Fruit fly (Drosophila melanogaster): Measurements from ENCODE around the gene Hez.

Gene Hez

DNA sequence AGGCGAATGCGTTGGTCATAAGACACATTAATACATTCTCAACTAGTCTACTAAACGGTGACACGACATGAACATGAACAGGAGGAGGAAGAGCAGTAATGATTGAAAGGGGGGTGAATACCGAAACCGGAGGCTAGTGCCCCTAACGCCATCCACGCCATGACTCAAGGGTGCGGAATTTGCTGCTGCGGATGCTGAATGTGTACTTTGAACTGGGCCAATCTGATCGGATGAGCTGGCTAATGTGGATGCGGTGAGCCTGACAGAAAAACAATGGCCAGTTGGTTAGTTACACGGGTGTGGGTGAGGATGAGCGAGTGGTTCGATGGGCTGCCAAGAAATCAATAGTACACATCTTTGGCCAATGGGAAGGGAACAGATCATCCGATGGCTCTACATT is 30.9 kb downstream of the Hez start:
- TF ChIP-seq CG6854 (GFP tag; optimal IDR thresholded peaks at IDR 0.05) (peak; percentile 30), ss (GFP tag; optimal IDR thresholded peaks at IDR 0.05) (peak; percentile 6 to 46), eg (GFP tag; IDR thresholded peaks at IDR 0.05) (no peak), CG6808 (GFP tag; optimal IDR thresholded peaks at IDR 0.05) (peak; percentile 54)

DNA sequence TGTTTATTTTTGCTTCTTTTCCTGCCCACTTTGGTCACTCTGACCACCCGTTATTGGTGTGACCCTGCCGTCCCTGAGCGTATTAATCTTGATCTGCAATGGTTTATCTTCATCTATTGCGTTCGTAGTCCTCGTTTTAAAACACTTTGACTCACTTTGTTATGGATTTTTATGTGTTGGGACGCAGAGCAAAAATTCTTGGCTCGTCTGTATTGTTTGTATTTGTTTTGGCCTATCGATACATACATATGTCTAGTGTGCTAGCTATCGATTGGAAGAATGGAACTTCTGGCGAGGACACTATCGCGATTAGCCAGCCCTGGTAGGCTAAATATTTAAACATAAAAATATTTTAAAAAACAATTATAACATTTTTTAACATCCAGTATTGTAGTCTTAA is 34.9 kb downstream of the Hez start, which contains the start of gene CG10809:
Gene CG10809 (minus strand): TSS at position 266 of the 400 bp plus-strand sequence.
- no peak for TF ChIP-seq Hr39 (GFP tag; optimal IDR thresholded peaks at IDR 0.05)
- no peak for TF ChIP-seq fd85E (GFP tag; optimal IDR thresholded peaks at IDR 0.05)
- TF ChIP-seq Eip75B (GFP tag; optimal IDR thresholded peaks at IDR 0.05): no peak
- no peak for TF ChIP-seq CG6854 (GFP tag; optimal IDR thresholded peaks at IDR 0.05)
- TF ChIP-seq Lpt (GFP tag; optimal IDR thresholded peaks at IDR 0.05): no peak
- no peak for TF ChIP-seq CG3919 (GFP tag; optimal IDR thresholded peaks at IDR 0.05)
- TF ChIP-seq CG15336 (GFP tag; IDR thresholded peaks at IDR 0.05): no peak
- TF ChIP-seq CG10631 (GFP tag; optimal IDR thresholded peaks at IDR 0.05): peak; percentile 26
- TF ChIP-seq Sox14 (GFP tag; optimal IDR thresholded peaks at IDR 0.05): peak; percentile 11
- no peak for TF ChIP-seq Sox15 (GFP tag; optimal IDR thresholded peaks at IDR 0.05)
- TF ChIP-seq vri (GFP tag; optimal IDR thresholded peaks at IDR 0.05): no peak
- no peak for TF ChIP-seq Hr4 (GFP tag; optimal IDR thresholded peaks at IDR 0.05)
- TF ChIP-seq CG8319 (GFP tag; optimal IDR thresholded peaks at IDR 0.05): no peak
- TF ChIP-seq CG6792 (GFP tag; optimal IDR thresholded peaks at IDR 0.05): no peak
- no peak for TF ChIP-seq CG11294 (GFP tag; IDR thresholded peaks at IDR 0.05)
- TF ChIP-seq net (GFP tag; optimal IDR thresholded peaks at IDR 0.05): no peak
- no peak for TF ChIP-seq dsx (GFP tag; optimal IDR thresholded peaks at IDR 0.05; ENCODE audit: poor library complexity, severe bottlenecking)
- TF ChIP-seq Smox (GFP tag; optimal IDR thresholded peaks at IDR 0.05): no peak
- no peak for TF ChIP-seq CG34406 (GFP tag; optimal IDR thresholded peaks at IDR 0.05)
- TF ChIP-seq eg (GFP tag; IDR thresholded peaks at IDR 0.05): no peak
- no peak for TF ChIP-seq CG6276 (GFP tag; optimal IDR thresholded peaks at IDR 0.05)
- no peak for TF ChIP-seq Ets96B (tag; optimal IDR thresholded peaks at IDR 0.05)
- TF ChIP-seq OdsH (GFP tag; optimal IDR thresholded peaks at IDR 0.05): no peak
- TF ChIP-seq ss (GFP tag; optimal IDR thresholded peaks at IDR 0.05): no peak
- TF ChIP-seq topi (GFP tag; optimal IDR thresholded peaks at IDR 0.05): no peak
- TF ChIP-seq CG8632 (GFP tag; optimal IDR thresholded peaks at IDR 0.05): no peak
- no peak for TF ChIP-seq Gug (GFP tag; IDR thresholded peaks at IDR 0.05)
- TF ChIP-seq Ets21C (GFP tag; optimal IDR thresholded peaks at IDR 0.05): no peak
- TF ChIP-seq fd59A (GFP tag; optimal IDR thresholded peaks at IDR 0.05): no peak
- TF ChIP-seq CG32006 (GFP tag; optimal IDR thresholded peaks at IDR 0.05): no peak
- no peak for TF ChIP-seq esn (GFP tag; optimal IDR thresholded peaks at IDR 0.05)
- TF ChIP-seq CG3032 (tag; optimal IDR thresholded peaks at IDR 0.05): no peak
- TF ChIP-seq CG8119 (GFP tag; IDR thresholded peaks at IDR 0.05): no peak
- peak; percentile 12 for TF ChIP-seq lz (GFP tag; optimal IDR thresholded peaks at IDR 0.05)
- no peak for TF ChIP-seq Sox102F (GFP tag; optimal IDR thresholded peaks at IDR 0.05)
- TF ChIP-seq CG16779 (tag; optimal IDR thresholded peaks at IDR 0.05): no peak
- peak; percentile 99 for TF ChIP-seq fkh (GFP tag; optimal IDR thresholded peaks at IDR 0.05)
- TF ChIP-seq CG1621 (tag; optimal IDR thresholded peaks at IDR 0.05): no peak
- TF ChIP-seq svp (GFP tag): peak; percentile 65
- TF ChIP-seq CG4318 (GFP tag; optimal IDR thresholded peaks at IDR 0.05): no peak
- TF ChIP-seq CG11762 (GFP tag; optimal IDR thresholded peaks at IDR 0.05; ENCODE audit: insufficient read depth): no peak
- no peak for TF ChIP-seq CG11902 (GFP tag; optimal IDR thresholded peaks at IDR 0.05)
- no peak for TF ChIP-seq CG31627 (GFP tag; optimal IDR thresholded peaks at IDR 0.05)

Measured in whole organism, prepupa.